Worm (Caenorhabditis elegans): Measurements from ENCODE around the gene srab-16.

srab-16 gene

ce11 chrV:748044-748443 is 34.5 kb upstream of the srab-16 start, which contains the start of gene sri-4:
Gene sri-4 (plus strand): TSS chrV:748344.
- TF ChIP-seq ceh-90 (tag; optimal IDR thresholded peaks at IDR 0.05) = no peak
- no peak for TF ChIP-seq alr-1 (tag; optimal IDR thresholded peaks at IDR 0.05; ENCODE audit: borderline replicate concordance)
- TF ChIP-seq snu-23 (GFP tag; optimal IDR thresholded peaks at IDR 0.05) = no peak
- no peak for TF ChIP-seq ceh-8 (GFP tag; optimal IDR thresholded peaks at IDR 0.05)
- no peak for TF ChIP-seq unc-130 (tag; optimal IDR thresholded peaks at IDR 0.05)
- no peak for TF ChIP-seq unc-62 (GFP tag; optimal IDR thresholded peaks at IDR 0.05)
- TF ChIP-seq lin-39 (tag; optimal IDR thresholded peaks at IDR 0.05) = no peak
- TF ChIP-seq xbp-1 (tag; optimal IDR thresholded peaks at IDR 0.05) = no peak
- no peak for TF ChIP-seq blmp-1 (tag; optimal IDR thresholded peaks at IDR 0.05)

- no peak for TF ChIP-seq C04F5.9 (tag; optimal IDR thresholded peaks at IDR 0.05)
- no peak for TF ChIP-seq ceh-8 (GFP tag; optimal IDR thresholded peaks at IDR 0.05)
- TF ChIP-seq ama-1 (optimal IDR thresholded peaks at IDR 0.05) = no peak
- TF ChIP-seq F16B12.6 (tag; optimal IDR thresholded peaks at IDR 0.05) = no peak
- no peak for TF ChIP-seq lin-15B (tag; optimal IDR thresholded peaks at IDR 0.05)
- TF ChIP-seq nhr-237 (tag; optimal IDR thresholded peaks at IDR 0.05) = no peak
- no peak for TF ChIP-seq sptf-1 (tag; optimal IDR thresholded peaks at IDR 0.05)
- no peak for TF ChIP-seq lin-39 (tag; optimal IDR thresholded peaks at IDR 0.05)
- no peak for TF ChIP-seq pax-3 (tag; optimal IDR thresholded peaks at IDR 0.05)
- TF ChIP-seq fkh-8 (tag; optimal IDR thresholded peaks at IDR 0.05) = no peak
- no peak for TF ChIP-seq mdl-1 (tag; optimal IDR thresholded peaks at IDR 0.05)
- no peak for TF ChIP-seq lin-13 (GFP tag; optimal IDR thresholded peaks at IDR 0.05)
- no peak for TF ChIP-seq efl-3 (GFP tag; optimal IDR thresholded peaks at IDR 0.05)
- TF ChIP-seq ztf-11 (tag; optimal IDR thresholded peaks at IDR 0.05) = no peak
- no peak for TF ChIP-seq egl-13 (tag; optimal IDR thresholded peaks at IDR 0.05)
- no peak for TF ChIP-seq C34B4.2 (tag; optimal IDR thresholded peaks at IDR 0.05)
- TF ChIP-seq xbp-1 (tag; optimal IDR thresholded peaks at IDR 0.05) = no peak
- no peak for TF ChIP-seq nhr-77 (tag; optimal IDR thresholded peaks at IDR 0.05)
- TF ChIP-seq blmp-1 (tag; optimal IDR thresholded peaks at IDR 0.05) = no peak
Observed at ce11 chrV:752679-753333, 29.7 kb upstream of the srab-16 start, which contains the start of the genes str-262 and srp-1. Gene str-262 (minus strand): TSS chrV:752779. Gene srp-1 (plus strand): TSS chrV:753283.

ce11 chrV:756169-756568 is 26.4 kb upstream of the srab-16 start, which contains the start of gene str-20:
Gene str-20 (plus strand): TSS chrV:756469.
- TF ChIP-seq nhr-90 (tag; optimal IDR thresholded peaks at IDR 0.05; ENCODE audit: poor library complexity) (no peak), zip-4 (GFP tag; optimal IDR thresholded peaks at IDR 0.05) (no peak), C16A3.4 (tag; optimal IDR thresholded peaks at IDR 0.05) (no peak), blmp-1 (tag; optimal IDR thresholded peaks at IDR 0.05) (no peak), unc-86 (tag; optimal IDR thresholded peaks at IDR 0.05) (no peak), egl-27 (tag; optimal IDR thresholded peaks at IDR 0.05) (no peak), efl-3 (GFP tag; optimal IDR thresholded peaks at IDR 0.05) (no peak), nhr-11 (tag; optimal IDR thresholded peaks at IDR 0.05) (no peak), C04F5.9 (tag; optimal IDR thresholded peaks at IDR 0.05) (no peak), hlh-17 (GFP tag; optimal IDR thresholded peaks at IDR 0.05; ENCODE audit: borderline replicate concordance) (no peak), alr-1 (tag; optimal IDR thresholded peaks at IDR 0.05; ENCODE audit: borderline replicate concordance) (no peak), ceh-8 (GFP tag; optimal IDR thresholded peaks at IDR 0.05) (no peak), pag-3 (tag; optimal IDR thresholded peaks at IDR 0.05; ENCODE audit: borderline replicate concordance, insufficient read depth) (no peak), ceh-90 (tag; optimal IDR thresholded peaks at IDR 0.05) (no peak), sup-37 (GFP tag; optimal IDR thresholded peaks at IDR 0.05) (no peak)

ce11 chrV:761235-761634 is 21.3 kb upstream of the srab-16 start, which contains the start of gene C05E4.15:
Gene C05E4.15 (minus strand): TSS chrV:761335.
- no peak for TF ChIP-seq Y116A8C.19 (tag; optimal IDR thresholded peaks at IDR 0.05; ENCODE audit: borderline replicate concordance)
- TF ChIP-seq tlp-1 (tag; optimal IDR thresholded peaks at IDR 0.05) = no peak
- no peak for TF ChIP-seq nhr-12 (tag; optimal IDR thresholded peaks at IDR 0.05)
- TF ChIP-seq aly-2 (tag; optimal IDR thresholded peaks at IDR 0.05) = no peak
- TF ChIP-seq nhr-77 (tag; optimal IDR thresholded peaks at IDR 0.05) = no peak
- no peak for TF ChIP-seq C34B4.2 (tag; optimal IDR thresholded peaks at IDR 0.05)
- TF ChIP-seq ceh-90 (tag; optimal IDR thresholded peaks at IDR 0.05) = no peak
- no peak for TF ChIP-seq lin-14 (GFP tag; optimal IDR thresholded peaks at IDR 0.05)
- TF ChIP-seq nhr-85 (tag) = no peak
